Fruit fly (Drosophila melanogaster) whole organism, embryonic: Measurements from ENCODE around the gene CG42540.

ENCODE experiments used
- Abd-B ChIP-seq: fragments of 200-800 bp; sonication (Bioruptor generic); optimal IDR thresholded peaks from 2 replicates; lab custom pipeline; 2018; ENCODE audit warnings: missing biosample characterization, mild to moderate bottlenecking, missing genetic modification characterization, moderate library complexity
- Adf1 ChIP-seq: fragments of 200-800 bp; sonication (Bioruptor generic); IDR thresholded peaks from 2 replicates; pipeline ENCODE4 v1.3.6; 2022; ENCODE audit warnings: missing biosample characterization, missing genetic modification characterization
- Atf-2 ChIP-seq: fragments of 200-800 bp; sonication (Bioruptor generic); optimal IDR thresholded peaks from 2 replicates; lab custom pipeline; 2016; ENCODE audit warnings: missing biosample characterization, missing genetic modification characterization
- CG10321 ChIP-seq: fragments of 200-800 bp; sonication (Bioruptor generic); IDR thresholded peaks from 2 replicates; pipeline ENCODE4 v1.3.6; 2022; ENCODE audit warnings: missing biosample characterization, missing genetic modification characterization
- CG10565 ChIP-seq: fragments of 200-800 bp; sonication (Bioruptor generic); optimal IDR thresholded peaks from 3 replicates; lab custom pipeline; 2016; ENCODE audit warnings: missing biosample characterization, mild to moderate bottlenecking, missing genetic modification characterization
- CG12659 ChIP-seq: fragments of 200-800 bp; sonication (Bioruptor generic); optimal IDR thresholded peaks from 3 replicates; lab custom pipeline; 2017; ENCODE audit warnings: mild to moderate bottlenecking, missing biosample characterization, missing genetic modification reagents, missing genetic modification characterization
- CG13424 ChIP-seq: fragments of 200-800 bp; sonication (Bioruptor generic); optimal IDR thresholded peaks from 2 replicates; lab custom pipeline; 2019; ENCODE audit warnings: missing biosample characterization, mild to moderate bottlenecking, missing genetic modification characterization, moderate library complexity
- CG14965 ChIP-seq: fragments of 200-800 bp; sonication (Bioruptor generic); optimal IDR thresholded peaks from 2 replicates; lab custom pipeline; 2016; ENCODE audit warnings: missing biosample characterization, missing genetic modification characterization, borderline replicate concordance
- CG15011 ChIP-seq: fragments of 200-800 bp; sonication (Bioruptor generic); optimal IDR thresholded peaks from 3 replicates; lab custom pipeline; 2018; ENCODE audit warnings: missing biosample characterization, mild to moderate bottlenecking, missing genetic modification characterization
- CG1602 ChIP-seq: fragments of 200-800 bp; sonication (Bioruptor generic); optimal IDR thresholded peaks from 3 replicates; lab custom pipeline; 2016; ENCODE audit warnings: missing biosample characterization, missing genetic modification characterization
- CG1603 ChIP-seq: fragments of 200-800 bp; sonication (Bioruptor generic); optimal IDR thresholded peaks from 2 replicates; lab custom pipeline; 2019; ENCODE audit warnings: missing biosample characterization, mild to moderate bottlenecking, missing genetic modification characterization, moderate library complexity
- CG17912 ChIP-seq: fragments of 200-800 bp; sonication (Bioruptor generic); optimal IDR thresholded peaks from 2 replicates; lab custom pipeline; 2018; ENCODE audit warnings: missing biosample characterization, mild to moderate bottlenecking, missing genetic modification characterization
- CG2129 ChIP-seq: fragments of 200-800 bp; sonication (Bioruptor generic); IDR thresholded peaks from 2 replicates; pipeline ENCODE4 v1.3.6; 2022; ENCODE audit warnings: missing biosample characterization, missing genetic modification characterization; ENCODE audit not compliant: partially characterized antibody
- CG3163 ChIP-seq: fragments of 200-800 bp; sonication (Bioruptor generic); optimal IDR thresholded peaks from 3 replicates; lab custom pipeline; 2016; ENCODE audit warnings: missing biosample characterization, missing genetic modification characterization
- CG32532 ChIP-seq: fragments of 200-800 bp; sonication (Bioruptor generic); IDR thresholded peaks from 2 replicates; pipeline ENCODE4 v1.3.6; 2022; ENCODE audit warnings: missing biosample characterization, missing genetic modification characterization
- CG33557 ChIP-seq: fragments of 200-800 bp; sonication (Bioruptor generic); optimal IDR thresholded peaks from 2 replicates; lab custom pipeline; 2019; ENCODE audit warnings: missing biosample characterization, mild to moderate bottlenecking, missing genetic modification characterization, moderate library complexity
- CG42726 ChIP-seq: fragments of 200-800 bp; sonication (Bioruptor generic); IDR thresholded peaks from 2 replicates; pipeline ENCODE4 v1.3.6; 2022; ENCODE audit warnings: missing biosample characterization, missing genetic modification characterization; ENCODE audit not compliant: partially characterized antibody
- CG4282 ChIP-seq: fragments of 200-800 bp; sonication (Bioruptor generic); optimal IDR thresholded peaks from 2 replicates; lab custom pipeline; 2016; ENCODE audit warnings: missing biosample characterization, missing genetic modification characterization
- CG4617 ChIP-seq: fragments of 200-800 bp; sonication (Bioruptor generic); optimal IDR thresholded peaks from 3 replicates; lab custom pipeline; 2016; ENCODE audit warnings: missing biosample characterization, missing genetic modification characterization, borderline replicate concordance
- CG6854 ChIP-seq: fragments of 200-800 bp; sonication (Bioruptor generic); optimal IDR thresholded peaks from 3 replicates; lab custom pipeline; 2017; ENCODE audit warnings: missing biosample characterization, mild to moderate bottlenecking, missing genetic modification characterization
- CG7271 ChIP-seq: fragments of 200-800 bp; sonication (Bioruptor generic); optimal IDR thresholded peaks from 2 replicates; lab custom pipeline; 2018; ENCODE audit warnings: missing biosample characterization, mild to moderate bottlenecking, missing genetic modification characterization, moderate library complexity
- Dll ChIP-seq: fragments of 200-800 bp; sonication (Bioruptor generic); IDR thresholded peaks from 4 replicates; pipeline ENCODE4 v1.3.6; 2022; ENCODE audit warnings: missing biosample characterization, missing genetic modification characterization; ENCODE audit not compliant: partially characterized antibody
- GATAe ChIP-seq: fragments of 200-800 bp; sonication (Bioruptor generic); conservative IDR thresholded peaks from 2 replicates; pipeline ENCODE4 v1.3.6; 2022; ENCODE audit warnings: missing biosample characterization, missing genetic modification characterization
- HLH3B ChIP-seq: fragments of 200-800 bp; sonication (Bioruptor generic); IDR thresholded peaks from 2 replicates; pipeline ENCODE4 v1.3.6; 2022; ENCODE audit warnings: missing biosample characterization, missing genetic modification characterization
- Hmr ChIP-seq: fragments of 200-800 bp; sonication (Bioruptor generic); optimal IDR thresholded peaks from 3 replicates; lab custom pipeline; 2017; ENCODE audit warnings: mild to moderate bottlenecking, missing biosample characterization, missing genetic modification reagents, missing genetic modification characterization
- Hr51 ChIP-seq, 2 experiments: fragments of 200-800 bp; sonication (Bioruptor generic); optimal IDR thresholded peaks; 2 replicates in 1 of 2; 3 replicates in 1 of 2; lab custom pipeline; 2016 to 2018; ENCODE audit warnings: missing biosample characterization in 2 of 2, missing genetic modification characterization in 2 of 2, mild to moderate bottlenecking in 1 of 2, moderate library complexity in 1 of 2
- Meics ChIP-seq: fragments of 200-800 bp; sonication (Bioruptor generic); optimal IDR thresholded peaks from 2 replicates; lab custom pipeline; 2017; ENCODE audit warnings: missing biosample characterization, mild to moderate bottlenecking, missing genetic modification characterization
- Side ChIP-seq: fragments of 200-800 bp; sonication (Bioruptor generic); optimal IDR thresholded peaks from 2 replicates; lab custom pipeline; 2016; ENCODE audit warnings: missing biosample characterization, missing genetic modification characterization
- Sin3A ChIP-seq: fragments of >200 bp; optimal IDR thresholded peaks from 2 replicates; lab custom pipeline; 2018
- al ChIP-seq: fragments of 200-800 bp; sonication (Bioruptor generic); IDR thresholded peaks from 2 replicates; pipeline ENCODE4 v1.3.6; 2022; ENCODE audit warnings: missing biosample characterization, missing genetic modification characterization
- aop ChIP-seq: fragments of 200-800 bp; sonication (Bioruptor generic); IDR thresholded peaks from 2 replicates; pipeline ENCODE4 v1.3.6; 2022; ENCODE audit warnings: missing biosample characterization, missing genetic modification characterization
- bab2 ChIP-seq: fragments of 200-800 bp; sonication (Bioruptor generic); optimal IDR thresholded peaks from 2 replicates; lab custom pipeline; 2016; ENCODE audit warnings: missing biosample characterization, missing genetic modification characterization
- bbx ChIP-seq: fragments of 200-800 bp; sonication (Bioruptor generic); IDR thresholded peaks from 2 replicates; pipeline ENCODE4 v1.3.6; 2022; ENCODE audit warnings: missing biosample characterization, missing genetic modification characterization; ENCODE audit not compliant: partially characterized antibody
- caup ChIP-seq: fragments of 200-800 bp; sonication (Bioruptor generic); optimal IDR thresholded peaks from 3 replicates; lab custom pipeline; 2017; ENCODE audit warnings: missing biosample characterization, mild to moderate bottlenecking, missing genetic modification characterization, moderate library complexity; ENCODE audit not compliant: severe bottlenecking
- gcm2 ChIP-seq: fragments of 200-800 bp; sonication (Bioruptor generic); optimal IDR thresholded peaks from 2 replicates; lab custom pipeline; 2016; ENCODE audit warnings: missing biosample characterization, missing genetic modification characterization
- h ChIP-seq: fragments of >200 bp; optimal IDR thresholded peaks from 2 replicates; lab custom pipeline; 2017
- kay ChIP-seq: fragments of 200-800 bp; sonication (Bioruptor generic); optimal IDR thresholded peaks from 2 replicates; lab custom pipeline; 2016; ENCODE audit warnings: missing biosample characterization, missing genetic modification characterization
- knrl ChIP-seq: fragments of 200-800 bp; sonication (Bioruptor generic); IDR thresholded peaks from 3 replicates; pipeline ENCODE4 v1.3.6; 2022; ENCODE audit warnings: missing biosample characterization, missing genetic modification characterization; ENCODE audit not compliant: partially characterized antibody
- lov ChIP-seq, 2 experiments: fragments of 200-800 bp in 1 of 2; fragments of >200 bp in 1 of 2; sonication (Bioruptor generic) in 1 of 2; IDR thresholded peaks in 1 of 2; optimal IDR thresholded peaks in 1 of 2; 2 replicates in 1 of 2; 3 replicates in 1 of 2; pipeline versions ENCODE4 v1.3.6 to Lab custom; 2017 to 2022; ENCODE audit warnings: missing biosample characterization in 1 of 2, missing genetic modification characterization in 1 of 2
- nom ChIP-seq: fragments of 200-800 bp; sonication (Bioruptor generic); optimal IDR thresholded peaks from 2 replicates; lab custom pipeline; 2017; ENCODE audit warnings: missing biosample characterization, missing genetic modification characterization, mild to moderate bottlenecking, moderate library complexity, missing genetic modification reagents
- onecut ChIP-seq: fragments of 200-800 bp; sonication (Bioruptor generic); IDR thresholded peaks from 2 replicates; pipeline ENCODE4 v1.3.6; 2022; ENCODE audit warnings: missing biosample characterization, missing genetic modification characterization
- pan ChIP-seq, 4 experiments: fragments of >200 bp in 3 of 4; fragments of 200-800 bp in 1 of 4; sonication (Bioruptor generic) in 1 of 4; optimal IDR thresholded peaks in 3 of 4; IDR thresholded peaks in 1 of 4; 2 replicates each; pipeline versions ENCODE4 v1.3.6 to Lab custom; 2017 to 2022; ENCODE audit warnings: missing biosample characterization in 2 of 4, missing genetic modification characterization in 2 of 4, mixed read lengths in 1 of 4
- rib ChIP-seq: fragments of 200-800 bp; sonication (Bioruptor generic); IDR thresholded peaks from 2 replicates; pipeline ENCODE4 v1.3.6; 2022; ENCODE audit warnings: missing biosample characterization, missing genetic modification characterization
- sob ChIP-seq: fragments of 200-800 bp; sonication (Bioruptor generic); IDR thresholded peaks from 2 replicates; pipeline ENCODE4 v1.3.6; 2022; ENCODE audit warnings: missing biosample characterization, missing genetic modification characterization
- sqz ChIP-seq: fragments of 200-800 bp; sonication (Bioruptor generic); optimal IDR thresholded peaks from 3 replicates; lab custom pipeline; 2018; ENCODE audit warnings: missing biosample characterization, mild to moderate bottlenecking, missing genetic modification characterization
- z ChIP-seq: fragments of 200-800 bp; sonication (Bioruptor generic); IDR thresholded peaks from 3 replicates; pipeline ENCODE4 v1.3.6; 2022; ENCODE audit warnings: missing biosample characterization, missing genetic modification characterization
- zen ChIP-seq: fragments of 200-800 bp; sonication (Bioruptor generic); optimal IDR thresholded peaks from 3 replicates; lab custom pipeline; 2018; ENCODE audit warnings: missing biosample characterization, mild to moderate bottlenecking, missing genetic modification characterization, moderate library complexity

Gene CG42540

DNA sequence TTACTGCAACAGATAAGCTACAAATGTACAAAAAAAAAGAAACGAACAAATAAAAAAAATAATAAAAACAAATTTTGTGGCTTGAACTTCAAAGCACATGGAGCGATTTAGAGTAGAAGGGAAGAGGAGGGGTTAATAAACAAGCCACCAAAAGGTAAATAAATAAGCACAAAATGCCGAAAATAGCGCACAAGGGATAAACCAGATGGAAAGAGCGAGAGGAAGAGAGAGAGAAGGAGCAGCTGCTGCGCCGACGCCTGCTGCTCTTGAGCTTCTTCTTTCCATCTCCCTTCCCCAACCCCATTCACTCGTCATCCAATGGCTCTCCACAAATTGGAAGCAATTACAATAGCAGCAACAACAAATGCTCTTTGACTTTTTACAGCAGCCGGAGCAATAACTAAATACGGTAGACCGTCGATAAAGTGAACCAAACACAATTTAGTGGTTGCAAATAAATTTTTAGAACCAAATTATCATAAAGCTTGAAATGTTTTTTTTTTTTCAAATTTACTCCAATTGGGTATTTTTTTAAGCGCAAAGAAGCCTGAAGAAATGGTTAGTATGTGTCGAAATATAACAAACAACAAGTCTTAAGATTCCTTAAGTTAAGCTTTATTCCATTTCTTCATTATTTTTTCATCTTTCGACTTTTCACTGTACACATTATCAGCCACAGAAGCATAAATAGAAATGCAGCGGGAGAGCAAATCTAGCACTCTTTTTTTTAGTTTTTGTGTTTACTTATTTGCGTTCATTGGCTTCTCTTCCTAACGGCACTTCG lies 68.7 kb downstream of the CG42540 start (continued):
- TF ChIP-seq HLH3B (peak; percentile 86), bab2 (peak; percentile 92), knrl (no peak), zen (tag; lab: Kevin White, UChicago) (peak; percentile 71), CG10565 (peak; percentile 40), CG2129 (GFP tag; lab: Robert Waterston, UW) (no peak), CG13424 (tag; lab: Kevin White, UChicago) (peak; percentile 94), Hr51 (GFP tag; optimal IDR thresholded peaks at IDR 0.05; lab: Kevin White, UChicago) (peak; percentile 75 to 95), GATAe (peak; percentile 56; the same call in 1 of the 2 replicates), sob (GFP tag; lab: Robert Waterston, UW) (peak; percentile 81), CG15011 (GFP tag; lab: Kevin White, UChicago) (peak; percentile 83), CG1603 (peak; percentile 52), Meics (GFP tag; lab: Kevin White, UChicago) (peak; percentile 89), CG32532 (GFP tag; lab: Robert Waterston, UW) (peak; percentile 84), aop (0 out of 2 replicates have a peak, but pooled peaks have one; percentile 61), kay (GFP tag; lab: Kevin White, UChicago) (peak; percentile 87), rib (GFP tag; lab: Robert Waterston, UW) (peak; percentile 33; the same call in 1 of the 2 replicates), caup (GFP tag; lab: Kevin White, UChicago) (peak; percentile 85), gcm2 (GFP tag; lab: Kevin White, UChicago) (peak; percentile 74), Sin3A (lab: Kevin White, UChicago) (no peak), Side (peak; percentile 79), Hmr (GFP tag; lab: Kevin White, UChicago) (peak; percentile 76), CG17912 (GFP tag; lab: Kevin White, UChicago) (peak; percentile 41), onecut (GFP tag; lab: Robert Waterston, UW) (peak; percentile 79), bbx (GFP tag; lab: Robert Waterston, UW) (no peak), CG6854 (GFP tag; lab: Kevin White, UChicago) (peak; percentile 84), Dll (no peak), CG7271 (no peak), z (GFP tag; lab: Robert Waterston, UW) (0 out of 3 replicates have a peak, but pooled peaks have one; percentile 46), CG3163 (GFP tag; lab: Kevin White, UChicago) (peak; percentile 84), pan (optimal IDR thresholded peaks at IDR 0.05; lab: Kevin White, UChicago) (no peak), pan (GFP tag; optimal IDR thresholded peaks at IDR 0.05 in 1 of 2, IDR thresholded peaks at IDR 0.05 in 1 of 2) (peak in 1 of 2 experiments; percentile 87), CG1602 (GFP tag; lab: Kevin White, UChicago) (peak; percentile 87), Adf1 (GFP tag; lab: Robert Waterston, UW) (peak; percentile 19; the same call in 1 of the 2 replicates), CG42726 (GFP tag; lab: Robert Waterston, UW) (no peak), al (GFP tag; lab: Robert Waterston, UW) (peak; percentile 71), Atf-2 (GFP tag; lab: Kevin White, UChicago) (peak; percentile 89), CG14965 (GFP tag; lab: Kevin White, UChicago) (peak; percentile 65), nom (GFP tag; lab: Kevin White, UChicago) (peak; percentile 57), CG33557 (GFP tag; lab: Kevin White, UChicago) (peak; percentile 82), sqz (peak; percentile 84), CG4617 (GFP tag; lab: Kevin White, UChicago) (peak; percentile 74), CG10321 (GFP tag; lab: Robert Waterston, UW) (0 out of 2 replicates have a peak, but pooled peaks have one; percentile 32), h (no peak), lov (optimal IDR thresholded peaks at IDR 0.05; lab: Kevin White, UChicago) (no peak), lov (GFP tag; IDR thresholded peaks at IDR 0.05; lab: Robert Waterston, UW) (no peak), CG12659 (GFP tag; lab: Kevin White, UChicago) (peak; percentile 87), Abd-B (GFP tag; lab: Kevin White, UChicago) (peak; percentile 91), CG4282 (GFP tag; lab: Kevin White, UChicago) (peak; percentile 72)
